Fruit fly (Drosophila melanogaster) whole organism, embryonic: ENCODE data around the gene witty.

Experiments used
- Adf1 ChIP-seq: fragments of 200-800 bp; sonication (Bioruptor generic); IDR thresholded peaks from 2 replicates; pipeline ENCODE4 v1.3.6; 2022; ENCODE audit warnings: missing biosample characterization, missing genetic modification characterization
- Aef1 ChIP-seq: fragments of 200-800 bp; sonication (Bioruptor generic); IDR thresholded peaks from 3 replicates; pipeline ENCODE4 v1.3.6; 2022; ENCODE audit warnings: missing biosample characterization, missing genetic modification characterization
- CG10267 ChIP-seq: fragments of 200-800 bp; sonication (Bioruptor generic); optimal IDR thresholded peaks from 2 replicates; lab custom pipeline; 2018; ENCODE audit warnings: missing biosample characterization, mild to moderate bottlenecking, missing genetic modification characterization, moderate library complexity
- CG10321 ChIP-seq: fragments of 200-800 bp; sonication (Bioruptor generic); IDR thresholded peaks from 2 replicates; pipeline ENCODE4 v1.3.6; 2022; ENCODE audit warnings: missing biosample characterization, missing genetic modification characterization
- CG10462 ChIP-seq: fragments of 200-800 bp; sonication (Bioruptor generic); optimal IDR thresholded peaks from 2 replicates; lab custom pipeline; 2016; ENCODE audit warnings: missing biosample characterization, missing genetic modification characterization
- CG11398 ChIP-seq: fragments of 200-800 bp; sonication (Bioruptor generic); optimal IDR thresholded peaks from 2 replicates; lab custom pipeline; 2016; ENCODE audit warnings: missing biosample characterization, missing genetic modification characterization
- CG11560 ChIP-seq: fragments of 200-800 bp; sonication (Bioruptor generic); IDR thresholded peaks from 3 replicates; pipeline ENCODE4 v1.3.6; 2022; ENCODE audit warnings: missing biosample characterization, missing genetic modification characterization
- CG12219 ChIP-seq: fragments of 200-800 bp; sonication (Bioruptor generic); optimal IDR thresholded peaks from 3 replicates; lab custom pipeline; 2018; ENCODE audit warnings: missing biosample characterization, mild to moderate bottlenecking, missing genetic modification characterization
- CG12769 ChIP-seq: fragments of 200-800 bp; sonication (Bioruptor generic); optimal IDR thresholded peaks from 2 replicates; lab custom pipeline; 2019; ENCODE audit warnings: missing biosample characterization, mild to moderate bottlenecking, missing genetic modification characterization, moderate library complexity
- CG15479 ChIP-seq: fragments of 200-800 bp; sonication (Bioruptor generic); optimal IDR thresholded peaks from 3 replicates; lab custom pipeline; 2019; ENCODE audit warnings: missing biosample characterization, mild to moderate bottlenecking, missing genetic modification characterization, moderate library complexity
- CG15514 ChIP-seq: fragments of 200-800 bp; sonication (Bioruptor generic); optimal IDR thresholded peaks from 3 replicates; lab custom pipeline; 2017; ENCODE audit warnings: missing biosample characterization, missing genetic modification characterization, mild to moderate bottlenecking, moderate library complexity, missing genetic modification reagents
- CG15696 ChIP-seq: fragments of 200-800 bp; sonication (Bioruptor generic); optimal IDR thresholded peaks from 2 replicates; lab custom pipeline; 2019; ENCODE audit warnings: missing biosample characterization, mild to moderate bottlenecking, missing genetic modification characterization, moderate library complexity
- CG17568 ChIP-seq: fragments of 200-800 bp; sonication (Bioruptor generic); optimal IDR thresholded peaks from 2 replicates; lab custom pipeline; 2018; ENCODE audit warnings: missing biosample characterization, mild to moderate bottlenecking, missing genetic modification characterization, moderate library complexity
- CG18599 ChIP-seq: fragments of 200-800 bp; sonication (Bioruptor generic); optimal IDR thresholded peaks from 3 replicates; lab custom pipeline; 2017; ENCODE audit warnings: missing biosample characterization, missing genetic modification characterization, mild to moderate bottlenecking, moderate library complexity, missing genetic modification reagents
- CG31441 ChIP-seq: fragments of 200-800 bp; sonication (Bioruptor generic); IDR thresholded peaks from 2 replicates; pipeline ENCODE4 v1.3.6; 2022; ENCODE audit warnings: missing biosample characterization, missing genetic modification characterization
- CG4424 ChIP-seq: fragments of 200-800 bp; sonication (Bioruptor generic); optimal IDR thresholded peaks from 3 replicates; lab custom pipeline; 2016; ENCODE audit warnings: missing biosample characterization, missing genetic modification characterization
- CG5180 ChIP-seq: fragments of 200-800 bp; sonication (Bioruptor generic); optimal IDR thresholded peaks from 3 replicates; lab custom pipeline; 2017; ENCODE audit warnings: missing biosample characterization, missing genetic modification characterization, mild to moderate bottlenecking, moderate library complexity, missing genetic modification reagents
- CG7271 ChIP-seq: fragments of 200-800 bp; sonication (Bioruptor generic); optimal IDR thresholded peaks from 2 replicates; lab custom pipeline; 2018; ENCODE audit warnings: missing biosample characterization, mild to moderate bottlenecking, missing genetic modification characterization, moderate library complexity
- CG8478 ChIP-seq: fragments of >200 bp; optimal IDR thresholded peaks from 2 replicates; lab custom pipeline; 2018
- CG8924 ChIP-seq: fragments of 200-800 bp; optimal IDR thresholded peaks from 3 replicates; lab custom pipeline; 2019; ENCODE audit warnings: missing biosample characterization, mild to moderate bottlenecking, missing genetic modification characterization, moderate library complexity
- CG9727 ChIP-seq: fragments of 200-800 bp; sonication (Bioruptor generic); optimal IDR thresholded peaks from 3 replicates; lab custom pipeline; 2017; ENCODE audit warnings: missing biosample characterization, mild to moderate bottlenecking, missing genetic modification characterization
- Chrac-16 ChIP-seq: fragments of 200-800 bp; sonication (Bioruptor generic); optimal IDR thresholded peaks from 3 replicates; lab custom pipeline; 2016; ENCODE audit warnings: missing biosample characterization, missing genetic modification characterization
- CoRest ChIP-seq: fragments of 200-800 bp; sonication (Bioruptor generic); optimal IDR thresholded peaks from 3 replicates; lab custom pipeline; 2018; ENCODE audit warnings: missing biosample characterization, mild to moderate bottlenecking, missing genetic modification characterization, moderate library complexity
- Dip2 ChIP-seq: fragments of 200-800 bp; sonication (Bioruptor generic); IDR thresholded peaks from 2 replicates; pipeline ENCODE4 v1.3.6; 2022; ENCODE audit warnings: missing biosample characterization, missing genetic modification characterization
- Elba2 ChIP-seq: fragments of 200-800 bp; sonication (Bioruptor generic); optimal IDR thresholded peaks from 3 replicates; lab custom pipeline; 2016; ENCODE audit warnings: missing biosample characterization, missing genetic modification characterization
- HLH4C ChIP-seq: fragments of 200-800 bp; sonication (Bioruptor generic); IDR thresholded peaks from 3 replicates; pipeline ENCODE4 v1.3.6; 2022; ENCODE audit warnings: missing biosample characterization, missing genetic modification characterization; ENCODE audit not compliant: partially characterized antibody
- Lhr ChIP-seq: fragments of 200-800 bp; sonication (Bioruptor generic); optimal IDR thresholded peaks from 3 replicates; lab custom pipeline; 2017; ENCODE audit warnings: mild to moderate bottlenecking, missing biosample characterization, missing genetic modification reagents, missing genetic modification characterization
- NC2α ChIP-seq: fragments of 200-800 bp; sonication (Bioruptor generic); optimal IDR thresholded peaks from 2 replicates; lab custom pipeline; 2016; ENCODE audit warnings: missing biosample characterization, missing genetic modification characterization
- Oaz ChIP-seq: fragments of 200-800 bp; sonication (Bioruptor generic); IDR thresholded peaks from 2 replicates; pipeline ENCODE4 v1.3.6; 2022; ENCODE audit warnings: missing biosample characterization, missing genetic modification characterization
- Scr ChIP-seq: fragments of 200-800 bp; sonication (Bioruptor generic); IDR thresholded peaks from 2 replicates; pipeline ENCODE4 v1.3.6; 2022; ENCODE audit warnings: missing biosample characterization, missing genetic modification characterization; ENCODE audit not compliant: partially characterized antibody
- Spps ChIP-seq: fragments of 200-800 bp; sonication (Bioruptor generic); optimal IDR thresholded peaks from 2 replicates; lab custom pipeline; 2018; ENCODE audit warnings: missing biosample characterization, mild to moderate bottlenecking, missing genetic modification characterization
- amos ChIP-seq: fragments of 200-800 bp; sonication (Bioruptor generic); IDR thresholded peaks from 2 replicates; pipeline ENCODE4 v1.3.6; 2022; ENCODE audit warnings: missing biosample characterization, missing genetic modification characterization; ENCODE audit not compliant: partially characterized antibody
- bowl ChIP-seq: fragments of 200-800 bp; sonication (Bioruptor generic); IDR thresholded peaks from 2 replicates; pipeline ENCODE4 v1.3.6; 2022; ENCODE audit warnings: missing biosample characterization, missing genetic modification characterization
- chn ChIP-seq: fragments of 200-800 bp; sonication (Bioruptor generic); optimal IDR thresholded peaks from 2 replicates; lab custom pipeline; 2016; ENCODE audit warnings: missing biosample characterization, missing genetic modification characterization
- dati ChIP-seq: fragments of 200-800 bp; sonication (Bioruptor generic); IDR thresholded peaks from 2 replicates; pipeline ENCODE4 v1.3.6; 2022; ENCODE audit warnings: missing biosample characterization, missing genetic modification characterization
- dmrt99B ChIP-seq: fragments of 200-800 bp; sonication (Bioruptor generic); optimal IDR thresholded peaks from 2 replicates; lab custom pipeline; 2018; ENCODE audit warnings: missing biosample characterization, mild to moderate bottlenecking, missing genetic modification characterization, moderate library complexity
- ewg ChIP-seq: fragments of 200-800 bp; sonication (Bioruptor generic); optimal IDR thresholded peaks from 3 replicates; lab custom pipeline; 2017; ENCODE audit warnings: mild to moderate bottlenecking, missing biosample characterization, missing genetic modification reagents, missing genetic modification characterization
- fru ChIP-seq: fragments of >200 bp; optimal IDR thresholded peaks from 2 replicates; lab custom pipeline; 2017
- gcm ChIP-seq: fragments of 200-800 bp; sonication (Bioruptor generic); optimal IDR thresholded peaks from 2 replicates; lab custom pipeline; 2019; ENCODE audit warnings: missing biosample characterization, mild to moderate bottlenecking, missing genetic modification characterization, moderate library complexity
- h ChIP-seq: fragments of >200 bp; optimal IDR thresholded peaks from 2 replicates; lab custom pipeline; 2017
- ind ChIP-seq: fragments of 200-800 bp; sonication (Bioruptor generic); optimal IDR thresholded peaks from 3 replicates; lab custom pipeline; 2016; ENCODE audit warnings: missing biosample characterization, missing genetic modification characterization
- insv ChIP-seq, 2 experiments: fragments of 200-800 bp; sonication (Bioruptor generic); optimal IDR thresholded peaks; 3 replicates each; lab custom pipeline; 2016 to 2018; ENCODE audit warnings: missing biosample characterization in 2 of 2, missing genetic modification characterization in 2 of 2
- jing ChIP-seq: fragments of 200-800 bp; sonication (Bioruptor generic); optimal IDR thresholded peaks from 2 replicates; lab custom pipeline; 2018; ENCODE audit warnings: missing biosample characterization, mild to moderate bottlenecking, missing genetic modification characterization
- org-1 ChIP-seq: fragments of 200-800 bp; sonication (Bioruptor generic); optimal IDR thresholded peaks from 2 replicates; lab custom pipeline; 2017; ENCODE audit warnings: missing biosample characterization, missing genetic modification characterization
- phol ChIP-seq: fragments of 200-800 bp; sonication (Bioruptor generic); optimal IDR thresholded peaks from 3 replicates; lab custom pipeline; 2018; ENCODE audit warnings: missing biosample characterization, mild to moderate bottlenecking, missing genetic modification characterization, moderate library complexity
- pita ChIP-seq: fragments of 200-800 bp; sonication (Bioruptor generic); optimal IDR thresholded peaks from 2 replicates; lab custom pipeline; 2017; ENCODE audit warnings: missing biosample characterization, mild to moderate bottlenecking, missing genetic modification characterization
- rib ChIP-seq: fragments of 200-800 bp; sonication (Bioruptor generic); IDR thresholded peaks from 2 replicates; pipeline ENCODE4 v1.3.6; 2022; ENCODE audit warnings: missing biosample characterization, missing genetic modification characterization
- row ChIP-seq: fragments of 200-800 bp; sonication (Bioruptor generic); IDR thresholded peaks from 3 replicates; pipeline ENCODE4 v1.3.6; 2022; ENCODE audit warnings: missing biosample characterization, missing genetic modification characterization
- sna ChIP-seq: fragments of 200-800 bp; sonication (Bioruptor generic); IDR thresholded peaks from 2 replicates; pipeline ENCODE4 v1.3.6; 2022; ENCODE audit warnings: missing biosample characterization, missing genetic modification characterization; ENCODE audit not compliant: partially characterized antibody
- tgo ChIP-seq: fragments of 200-800 bp; sonication (Bioruptor generic); IDR thresholded peaks from 3 replicates; pipeline ENCODE4 v1.3.6; 2022; ENCODE audit warnings: missing biosample characterization, missing genetic modification characterization
- wek ChIP-seq: fragments of 200-800 bp; sonication (Bioruptor generic); optimal IDR thresholded peaks from 3 replicates; lab custom pipeline; 2018; ENCODE audit warnings: missing biosample characterization, mild to moderate bottlenecking, missing genetic modification characterization, moderate library complexity
- zen2 ChIP-seq: fragments of 200-800 bp; sonication (Bioruptor generic); IDR thresholded peaks from 3 replicates; pipeline ENCODE4 v1.3.6; 2022; ENCODE audit warnings: missing biosample characterization, missing genetic modification characterization; ENCODE audit not compliant: partially characterized antibody

witty gene

DNA sequence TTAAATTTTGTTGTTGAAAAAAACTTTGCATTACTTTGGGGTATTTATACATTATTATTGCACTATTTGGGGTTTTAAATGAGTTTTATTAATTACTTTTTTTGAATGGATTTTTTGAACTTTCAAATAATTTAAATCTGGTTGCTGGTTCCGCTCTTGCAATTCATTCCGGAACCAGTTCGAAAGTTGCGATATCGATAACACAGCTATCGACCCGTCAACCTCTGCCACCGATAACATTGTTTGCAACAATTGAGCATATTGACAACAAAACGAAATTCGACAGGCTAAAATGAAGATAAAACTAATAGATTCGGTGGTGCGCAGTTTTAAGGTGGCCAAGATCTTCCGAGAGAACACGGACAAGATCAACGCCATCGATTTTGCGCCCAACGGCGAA lies 36.1 kb downstream of the witty start, which contains the start of gene Wdr82:
Gene Wdr82, plus strand, starts transcription at position 227 of the 400 bp plus-strand sequence.
- no peak for TF ChIP-seq h (lab: Kevin White, UChicago)
- no peak for TF ChIP-seq Dip2 (GFP tag; lab: Robert Waterston, UW)
- no peak for TF ChIP-seq CG11560
- no peak for TF ChIP-seq dati (GFP tag; lab: Robert Waterston, UW)
- TF ChIP-seq CG5180 (GFP tag; lab: Kevin White, UChicago): no peak
- peak; percentile 73 for TF ChIP-seq sna
- TF ChIP-seq tgo (GFP tag; lab: Robert Waterston, UW): no peak
- no peak for TF ChIP-seq chn (GFP tag; lab: Kevin White, UChicago)
- TF ChIP-seq pita (GFP tag; lab: Kevin White, UChicago): no peak
- no peak for TF ChIP-seq dmrt99B
- no peak for TF ChIP-seq CG15479 (GFP tag; lab: Kevin White, UChicago)
- TF ChIP-seq CG9727 (GFP tag; lab: Kevin White, UChicago): no peak
- TF ChIP-seq insv (GFP tag; optimal IDR thresholded peaks at IDR 0.05; lab: Kevin White, UChicago): no peak
- TF ChIP-seq Aef1 (GFP tag; lab: Robert Waterston, UW): no peak
- no peak for TF ChIP-seq wek
- TF ChIP-seq Chrac-16 (GFP tag; lab: Kevin White, UChicago): no peak
- TF ChIP-seq Elba2 (GFP tag; lab: Kevin White, UChicago): no peak
- no peak for TF ChIP-seq ind (GFP tag; lab: Kevin White, UChicago)
- TF ChIP-seq fru (lab: Kevin White, UChicago): no peak
- peak; percentile 75 for TF ChIP-seq Scr
- peak; percentile 77 for TF ChIP-seq amos (GFP tag; lab: Robert Waterston, UW)
- TF ChIP-seq gcm: no peak
- no peak for TF ChIP-seq CG11398 (GFP tag; lab: Kevin White, UChicago)
- TF ChIP-seq HLH4C: peak; percentile 84
- TF ChIP-seq row (GFP tag; lab: Robert Waterston, UW): peak; percentile 41; the same call in 1 of the 3 replicates
- no peak for TF ChIP-seq CG12219
- TF ChIP-seq CG15696 (tag; lab: Kevin White, UChicago): no peak
- TF ChIP-seq zen2 (GFP tag; lab: Robert Waterston, UW): peak; percentile 84
- TF ChIP-seq Spps (tag; lab: Kevin White, UChicago): no peak
- TF ChIP-seq CG18599 (GFP tag; lab: Kevin White, UChicago): no peak
- no peak for TF ChIP-seq org-1 (GFP tag; lab: Kevin White, UChicago)
- TF ChIP-seq CG12769 (tag; lab: Kevin White, UChicago): no peak
- TF ChIP-seq CG4424 (GFP tag; lab: Kevin White, UChicago): no peak
- peak; percentile 100 for TF ChIP-seq CG15514 (GFP tag; lab: Kevin White, UChicago)
- TF ChIP-seq CG10321 (GFP tag; lab: Robert Waterston, UW): no peak
- no peak for TF ChIP-seq CG8478 (lab: Kevin White, UChicago)
- no peak for TF ChIP-seq CG10462 (GFP tag; lab: Kevin White, UChicago)
- TF ChIP-seq rib (GFP tag; lab: Robert Waterston, UW): no peak
- TF ChIP-seq NC2α (GFP tag; lab: Kevin White, UChicago): no peak
- TF ChIP-seq CG7271 (tag; lab: Kevin White, UChicago): no peak
- TF ChIP-seq CG8924 (tag; lab: Kevin White, UChicago): no peak
- TF ChIP-seq jing (GFP tag; lab: Kevin White, UChicago): no peak
- no peak for TF ChIP-seq Lhr (GFP tag; lab: Kevin White, UChicago)
- peak; percentile 22 for TF ChIP-seq CG10267 (tag; lab: Kevin White, UChicago)
- TF ChIP-seq phol (tag; lab: Kevin White, UChicago): no peak
- TF ChIP-seq ewg (GFP tag; lab: Kevin White, UChicago): no peak
- TF ChIP-seq Adf1 (GFP tag; lab: Robert Waterston, UW): no peak
- no peak for TF ChIP-seq bowl
- no peak for TF ChIP-seq CoRest (tag; lab: Kevin White, UChicago)
- TF ChIP-seq CG17568 (GFP tag; lab: Kevin White, UChicago): no peak
- no peak for TF ChIP-seq CG31441 (GFP tag; lab: Robert Waterston, UW)
- TF ChIP-seq Oaz: no peak
